Fruit fly (Drosophila melanogaster) whole organism: ENCODE measurements around the gene AttD.

Experiments used
- Dll ChIP-seq: fragments of >200 bp; optimal IDR thresholded peaks from 2 replicates; lab custom pipeline; 2017
- pan ChIP-seq: fragments of >200 bp; optimal IDR thresholded peaks from 2 replicates; lab custom pipeline; 2017

Gene AttD

DNA sequence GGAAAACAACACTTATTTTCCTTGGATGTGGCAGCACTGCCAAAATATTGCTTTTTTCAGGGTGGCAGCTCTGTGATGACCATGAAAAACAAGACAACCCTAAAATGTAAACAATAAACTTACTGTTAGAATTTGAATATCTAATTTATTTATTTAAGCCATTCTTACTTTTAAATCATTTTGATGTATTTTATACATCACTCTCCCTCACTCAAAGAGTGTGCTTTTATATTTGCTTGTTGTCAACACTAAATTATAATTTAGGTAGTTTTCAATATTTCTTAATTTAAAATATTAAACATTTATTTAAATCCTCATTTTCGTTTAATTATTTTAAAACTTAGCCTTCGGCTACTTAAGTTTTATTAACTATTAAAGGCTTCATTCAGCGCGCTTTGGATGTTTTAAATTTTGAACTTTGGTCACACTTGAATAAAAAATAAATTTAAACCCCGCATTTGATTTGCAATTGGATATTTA is 45.8 kb downstream of the AttD start, which contains the start of the genes CG7523 and Mps1:
Gene CG7523 (minus strand): TSS at position 39 of the 480 bp plus-strand sequence.
Gene Mps1 (plus strand): TSS at position 415 of the 480 bp plus-strand sequence.
- no peak for TF ChIP-seq Dll
- TF ChIP-seq pan (lab: Kevin White, UChicago): no peak
